Fruit fly (Drosophila melanogaster) whole organism, pupa: ENCODE measurements around the gene CG16789.
A peak's percentile ranks its signal among the peaks of the same experiment; 100 is the strongest.

Experiments
- CG10348 ChIP-seq: fragments of 200-800 bp; sonication (Bioruptor generic); IDR thresholded peaks from 2 replicates; pipeline ENCODE4 v1.3.6; 2022; ENCODE audit warnings: missing biosample characterization, missing genetic modification characterization
- CG12605 ChIP-seq: fragments of 200-800 bp; sonication (Bioruptor generic); IDR thresholded peaks from 2 replicates; pipeline ENCODE4 v1.3.6; 2022; ENCODE audit warnings: missing biosample characterization, missing genetic modification characterization
- CG13204 ChIP-seq: fragments of 200-800 bp; sonication (Bioruptor generic); optimal IDR thresholded peaks from 2 replicates; lab custom pipeline; 2018; ENCODE audit warnings: missing biosample characterization, mild to moderate bottlenecking, missing genetic modification characterization, moderate library complexity
- CG14655 ChIP-seq: fragments of 200-800 bp; sonication (Bioruptor generic); optimal IDR thresholded peaks from 3 replicates; lab custom pipeline; 2017; ENCODE audit warnings: mild to moderate bottlenecking, missing biosample characterization, missing genetic modification reagents, missing genetic modification characterization
- CG15710 ChIP-seq: fragments of 200-800 bp; sonication (Bioruptor generic); optimal IDR thresholded peaks from 2 replicates; lab custom pipeline; 2018; ENCODE audit warnings: missing biosample characterization, mild to moderate bottlenecking, missing genetic modification characterization, moderate library complexity
- CG17806 ChIP-seq: fragments of 200-800 bp; sonication (Bioruptor generic); optimal IDR thresholded peaks from 2 replicates; lab custom pipeline; 2018; ENCODE audit warnings: missing biosample characterization, mild to moderate bottlenecking, missing genetic modification characterization, moderate library complexity
- CG32121 ChIP-seq: fragments of 200-800 bp; sonication (Bioruptor generic); IDR thresholded peaks from 2 replicates; pipeline ENCODE4 v1.3.6; 2022; ENCODE audit warnings: missing biosample characterization, missing genetic modification characterization
- CG34367 ChIP-seq: fragments of 200-800 bp; sonication (Bioruptor generic); optimal IDR thresholded peaks from 2 replicates; lab custom pipeline; 2018; ENCODE audit warnings: missing biosample characterization, mild to moderate bottlenecking, missing genetic modification characterization
- CG4496 ChIP-seq: fragments of 200-800 bp; sonication (Bioruptor generic); IDR thresholded peaks from 3 replicates; pipeline ENCODE4 v1.3.6; 2022; ENCODE audit warnings: missing biosample characterization, missing genetic modification characterization
- CG8159 ChIP-seq: fragments of 200-800 bp; sonication (Bioruptor generic); optimal IDR thresholded peaks from 3 replicates; lab custom pipeline; 2018; ENCODE audit warnings: missing biosample characterization, mild to moderate bottlenecking, missing genetic modification characterization, moderate library complexity
- CG8301 ChIP-seq: fragments of 200-800 bp; sonication (Bioruptor generic); optimal IDR thresholded peaks from 2 replicates; lab custom pipeline; 2018; ENCODE audit warnings: missing biosample characterization, mild to moderate bottlenecking, missing genetic modification characterization
- CG9948 ChIP-seq: fragments of 200-800 bp; sonication (Bioruptor generic); optimal IDR thresholded peaks from 2 replicates; lab custom pipeline; 2018; ENCODE audit warnings: missing biosample characterization, mild to moderate bottlenecking, missing genetic modification characterization, moderate library complexity
- D1 ChIP-seq: fragments of 200-800 bp; sonication (Bioruptor generic); optimal IDR thresholded peaks from 2 replicates; lab custom pipeline; 2018; ENCODE audit warnings: missing biosample characterization, mild to moderate bottlenecking, missing genetic modification characterization, moderate library complexity
- EcR ChIP-seq: fragments of 200-800 bp; sonication (Bioruptor generic); optimal IDR thresholded peaks from 3 replicates; lab custom pipeline; 2019; ENCODE audit warnings: missing biosample characterization, missing genetic modification characterization, mild to moderate bottlenecking, moderate library complexity, missing genetic modification reagents
- Ets98B ChIP-seq: fragments of 200-800 bp; sonication (Bioruptor generic); IDR thresholded peaks from 2 replicates; pipeline ENCODE4 v1.3.6; 2022; ENCODE audit warnings: missing biosample characterization, missing genetic modification characterization
- Pif1A ChIP-seq: fragments of 200-800 bp; sonication (Bioruptor generic); optimal IDR thresholded peaks from 3 replicates; lab custom pipeline; 2016; ENCODE audit warnings: missing biosample characterization, missing genetic modification characterization
- Pif1B ChIP-seq: fragments of 200-800 bp; sonication (Bioruptor generic); optimal IDR thresholded peaks from 3 replicates; lab custom pipeline; 2016; ENCODE audit warnings: missing biosample characterization, missing genetic modification characterization
- Snoo ChIP-seq: fragments of 200-800 bp; sonication (Bioruptor generic); optimal IDR thresholded peaks from 3 replicates; lab custom pipeline; 2017; ENCODE audit warnings: missing biosample characterization, mild to moderate bottlenecking, missing genetic modification characterization, inconsistent platforms
- fd96Ca ChIP-seq: fragments of 200-800 bp; sonication (Bioruptor generic); IDR thresholded peaks from 3 replicates; pipeline ENCODE4 v1.3.6; 2022; ENCODE audit warnings: missing biosample characterization, missing genetic modification characterization
- gl ChIP-seq: fragments of 200-800 bp; sonication (Bioruptor generic); optimal IDR thresholded peaks from 2 replicates; lab custom pipeline; 2018; ENCODE audit warnings: missing biosample characterization, mild to moderate bottlenecking, missing genetic modification characterization
- rn ChIP-seq: fragments of 200-800 bp; sonication (Bioruptor generic); IDR thresholded peaks from 2 replicates; pipeline ENCODE4 v1.3.6; 2022; ENCODE audit warnings: missing biosample characterization, missing genetic modification characterization

The CG16789 gene

dm6 chr3R:9563240-9563992 is 2.6 kb upstream of the CG16789 start, which contains the start of the genes CG9393 and Vps45:
CG9393 (minus strand) TSS chr3R:9563673.
Vps45 (plus strand) TSS chr3R:9563924.
- peak; percentile 31 for TF ChIP-seq CG17806 (tag; lab: Kevin White, UChicago)
- no peak for TF ChIP-seq fd96Ca (GFP tag; lab: Robert Waterston, UW)
- TF ChIP-seq Pif1B (GFP tag; lab: Kevin White, UChicago) = no peak
- no peak for TF ChIP-seq rn (GFP tag; lab: Robert Waterston, UW)
- no peak for TF ChIP-seq CG34367 (tag; lab: Kevin White, UChicago)
- 0 out of 3 replicates have a peak, but pooled peaks have one; percentile 42 for TF ChIP-seq CG4496 (GFP tag; lab: Robert Waterston, UW)
- TF ChIP-seq CG10348 (GFP tag; lab: Robert Waterston, UW) = no peak
- no peak for TF ChIP-seq CG8159 (tag; lab: Kevin White, UChicago)
- TF ChIP-seq CG9948 (tag; lab: Kevin White, UChicago) = peak; percentile 26
- no peak for TF ChIP-seq D1
- TF ChIP-seq CG14655 (GFP tag; lab: Kevin White, UChicago) = no peak
- TF ChIP-seq CG15710 (tag; lab: Kevin White, UChicago) = peak; percentile 38
- no peak for TF ChIP-seq Ets98B (GFP tag; lab: Robert Waterston, UW)
- TF ChIP-seq CG32121 (GFP tag; lab: Robert Waterston, UW) = peak; percentile 32; the same call in 1 of the 2 replicates

- TF ChIP-seq CG15710 (tag; lab: Kevin White, UChicago) (no peak), CG8301 (tag; lab: Kevin White, UChicago) (no peak), CG10348 (GFP tag; lab: Robert Waterston, UW) (no peak), D1 (no peak), Pif1B (GFP tag; lab: Kevin White, UChicago) (no peak), gl (tag; lab: Kevin White, UChicago) (no peak), CG12605 (GFP tag; lab: Robert Waterston, UW) (no peak), CG4496 (GFP tag; lab: Robert Waterston, UW) (no peak), Ets98B (GFP tag; lab: Robert Waterston, UW) (no peak), CG14655 (GFP tag; lab: Kevin White, UChicago) (no peak), rn (GFP tag; lab: Robert Waterston, UW) (no peak), fd96Ca (GFP tag; lab: Robert Waterston, UW) (no peak), EcR (GFP tag; lab: Kevin White, UChicago) (no peak), CG34367 (tag; lab: Kevin White, UChicago) (no peak), CG32121 (GFP tag; lab: Robert Waterston, UW) (no peak), CG13204 (GFP tag; lab: Kevin White, UChicago) (no peak), CG9948 (tag; lab: Kevin White, UChicago) (no peak), CG8159 (tag; lab: Kevin White, UChicago) (no peak)
Measured at dm6 chr3R:9570114-9570513, 4.1 kb downstream of the CG16789 start, which contains the start of gene CG16790. CG16790 (minus strand) TSS chr3R:9570214.

- no peak for TF ChIP-seq CG17806 (tag; lab: Kevin White, UChicago)
- TF ChIP-seq EcR (GFP tag; lab: Kevin White, UChicago) = peak; percentile 30
Measured at dm6 chr3R:9570657-9571056, 4.7 kb downstream of the CG16789 start.

dm6 chr3R:9571523-9571922 is 5.5 kb downstream of the CG16789 start, which contains the start of gene CG9396:
CG9396 (minus strand) TSS chr3R:9571623.
- TF ChIP-seq Pif1A (GFP tag; lab: Kevin White, UChicago) = no peak
- no peak for TF ChIP-seq CG17806 (tag; lab: Kevin White, UChicago)
- TF ChIP-seq Snoo (tag; lab: Kevin White, UChicago) = no peak
- TF ChIP-seq CG13204 (GFP tag; lab: Kevin White, UChicago) = no peak
- no peak for TF ChIP-seq EcR (GFP tag; lab: Kevin White, UChicago)
- TF ChIP-seq gl (tag; lab: Kevin White, UChicago) = no peak
- TF ChIP-seq CG14655 (GFP tag; lab: Kevin White, UChicago) = no peak
- no peak for TF ChIP-seq Ets98B (GFP tag; lab: Robert Waterston, UW)

DNA sequence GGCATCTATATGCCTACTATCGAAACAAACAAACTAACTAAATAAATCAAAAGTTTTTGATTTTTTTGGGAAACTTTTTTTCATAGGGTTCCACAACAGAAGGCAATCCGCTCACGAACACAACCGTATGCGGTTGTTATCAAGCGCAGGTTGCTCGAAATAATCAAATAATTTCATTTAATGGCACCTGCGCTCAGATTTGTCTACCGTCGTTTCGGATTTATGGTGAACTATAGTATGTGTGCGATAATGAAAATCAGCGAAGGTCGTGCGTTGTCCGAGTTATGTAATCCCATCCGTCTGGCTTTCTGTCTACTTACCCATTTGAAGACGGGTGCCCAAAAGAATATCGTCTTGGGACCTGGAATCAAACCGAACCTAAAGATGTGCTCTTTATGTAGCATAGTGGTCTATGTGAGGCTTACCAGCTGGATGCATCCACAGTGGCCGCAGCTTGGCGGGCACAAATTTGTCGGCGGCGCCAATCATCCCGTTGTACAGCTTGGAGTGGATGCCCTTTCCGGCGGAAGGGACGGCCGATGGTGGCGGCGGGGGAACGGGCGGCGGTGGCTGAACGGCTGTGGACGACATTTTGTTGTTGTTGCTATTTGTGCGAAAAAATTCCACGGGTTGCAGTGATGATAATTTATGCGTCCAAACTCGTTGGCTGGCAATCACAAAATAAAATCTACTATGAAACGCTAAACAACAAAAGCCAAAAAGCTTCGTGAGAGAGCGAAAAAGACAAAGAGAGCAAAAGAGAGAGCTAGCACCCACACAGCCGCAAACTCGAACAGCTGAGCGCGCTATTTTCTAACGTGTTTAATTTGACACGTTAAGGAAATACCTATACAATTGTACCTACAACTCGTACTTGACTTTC is 7.2 kb downstream of the CG16789 start:
- TF ChIP-seq CG34367 (tag; lab: Kevin White, UChicago) (no peak), rn (GFP tag; lab: Robert Waterston, UW) (no peak), Snoo (tag; lab: Kevin White, UChicago) (no peak), CG8301 (tag; lab: Kevin White, UChicago) (no peak), CG8159 (tag; lab: Kevin White, UChicago) (no peak), CG12605 (GFP tag; lab: Robert Waterston, UW) (no peak; the same call in 1 of the 2 replicates), Ets98B (GFP tag; lab: Robert Waterston, UW) (no peak), Pif1A (GFP tag; lab: Kevin White, UChicago) (no peak)
